Worm (Caenorhabditis elegans) whole organism, young adult: Measurements from ENCODE around the gene timm-17B.1.
"Not testable (repeated sequence)": the region's sequence is repeated elsewhere in the genome, so short reads cannot be mapped to it uniquely, and the experiment has no call there.

Source experiments
- B0336.3 ChIP-seq: fragments of 200-800 bp; sonication (Bioruptor generic); IDR thresholded peaks from 2 replicates; pipeline ENCODE4 v1.3.6; 2022; ENCODE audit warnings: missing genetic modification characterization, missing compliant biosample characterization
- C06A6.2 ChIP-seq: fragments of 200-800 bp; sonication (Bioruptor generic); conservative IDR thresholded peaks from 2 replicates; pipeline ENCODE4 v1.3.6; 2022; ENCODE audit warnings: missing genetic modification characterization, missing compliant biosample characterization
- D2030.7 ChIP-seq: fragments of 200-800 bp; sonication (Bioruptor generic); IDR thresholded peaks from 2 replicates; pipeline ENCODE4 v1.3.6; 2022; ENCODE audit warnings: missing genetic modification reagents, missing genetic modification characterization, missing compliant biosample characterization
- F22D6.2 ChIP-seq: sonication (generic microtip); optimal IDR thresholded peaks from 2 replicates; lab custom pipeline; 2016; ENCODE audit warnings: mild to moderate bottlenecking, missing genetic modification characterization, missing compliant biosample characterization
- F23B12.7 ChIP-seq: sonication (generic microtip); optimal IDR thresholded peaks from 2 replicates; lab custom pipeline; 2017; ENCODE audit warnings: missing genetic modification characterization, mild to moderate bottlenecking, missing compliant biosample characterization, antibody characterized with exemption, moderate library complexity; ENCODE audit not compliant: insufficient read depth
- F33H1.4 ChIP-seq: fragments of 200-800 bp; sonication (Bioruptor generic); IDR thresholded peaks from 2 replicates; pipeline ENCODE4 v1.3.6; 2022; ENCODE audit warnings: missing genetic modification reagents, missing genetic modification characterization, missing compliant biosample characterization
- K11D2.4 ChIP-seq: fragments of 200-800 bp; sonication (Bioruptor generic); IDR thresholded peaks from 2 replicates; pipeline ENCODE4 v1.3.6; 2022; ENCODE audit warnings: missing genetic modification reagents, missing genetic modification characterization, missing compliant biosample characterization
- bed-1 ChIP-seq: fragments of 200-800 bp; sonication (Bioruptor generic); IDR thresholded peaks from 2 replicates; pipeline ENCODE4 v1.3.6; 2022; ENCODE audit warnings: missing genetic modification reagents, missing genetic modification characterization, missing compliant biosample characterization
- ceh-27 ChIP-seq: fragments of 200-800 bp; sonication (Bioruptor generic); optimal IDR thresholded peaks from 2 replicates; lab custom pipeline; 2018; ENCODE audit warnings: mild to moderate bottlenecking, missing genetic modification characterization, moderate library complexity, missing compliant biosample characterization
- efl-1 ChIP-seq: fragments of 150-350 bp; optimal IDR thresholded peaks from 2 replicates; lab custom pipeline; 2014; ENCODE audit warnings: missing biosample characterization, missing genetic modification reagents, missing genetic modification characterization
- egrh-3 ChIP-seq: fragments of 200-800 bp; sonication (Bioruptor generic); IDR thresholded peaks from 2 replicates; pipeline ENCODE4 v1.3.6; 2022; ENCODE audit warnings: missing genetic modification reagents, missing genetic modification characterization, missing compliant biosample characterization
- ets-4 ChIP-seq: fragments of 200-800 bp; sonication (Bioruptor generic); optimal IDR thresholded peaks from 2 replicates; lab custom pipeline; 2018; ENCODE audit warnings: mild to moderate bottlenecking, missing genetic modification characterization, missing compliant biosample characterization
- hmg-1.2 ChIP-seq: fragments of 200-800 bp; sonication (Bioruptor generic); IDR thresholded peaks from 2 replicates; pipeline ENCODE4 v1.3.6; 2022; ENCODE audit warnings: missing genetic modification reagents, missing genetic modification characterization, missing compliant biosample characterization
- let-607 ChIP-seq, 2 experiments: fragments of 200-800 bp in 1 of 2; sonication (Bioruptor generic) in 1 of 2; sonication (generic microtip) in 1 of 2; optimal IDR thresholded peaks; 2 replicates each; lab custom pipeline; 2016 to 2018; ENCODE audit warnings: mild to moderate bottlenecking in 2 of 2, missing compliant biosample characterization in 2 of 2, missing genetic modification characterization in 2 of 2, moderate library complexity in 2 of 2, missing genotype in 1 of 2
- lin-35 ChIP-seq, 3 experiments: fragments of 150-350 bp in 2 of 3; sonication (generic microtip) in 1 of 3; optimal IDR thresholded peaks; 2 replicates each; lab custom pipeline; 2014 to 2018; ENCODE audit warnings: missing biosample characterization in 3 of 3, missing genetic modification characterization in 3 of 3, missing genetic modification reagents in 3 of 3
- lin-54 ChIP-seq: fragments of 200-800 bp; sonication (Bioruptor generic); optimal IDR thresholded peaks from 2 replicates; lab custom pipeline; 2018; ENCODE audit warnings: mild to moderate bottlenecking, missing genetic modification characterization, missing compliant biosample characterization
- lir-1 ChIP-seq: fragments of 200-800 bp; sonication (Bioruptor generic); conservative IDR thresholded peaks from 2 replicates; pipeline ENCODE4 v1.3.6; 2022; ENCODE audit warnings: missing genetic modification reagents, missing genetic modification characterization, missing compliant biosample characterization
- lsl-1 ChIP-seq: fragments of 200-800 bp; sonication (Bioruptor generic); optimal IDR thresholded peaks from 2 replicates; lab custom pipeline; 2018; ENCODE audit warnings: mild to moderate bottlenecking, missing genetic modification characterization, moderate library complexity, missing compliant biosample characterization
- madf-10 ChIP-seq: sonication (generic microtip); optimal IDR thresholded peaks from 2 replicates; lab custom pipeline; 2016; ENCODE audit warnings: mild to moderate bottlenecking, missing genetic modification characterization, missing compliant biosample characterization
- madf-6 ChIP-seq: fragments of 200-800 bp; sonication (Bioruptor generic); IDR thresholded peaks from 2 replicates; pipeline ENCODE4 v1.3.6; 2022; ENCODE audit warnings: missing genetic modification reagents, missing genetic modification characterization, missing compliant biosample characterization
- madf-8 ChIP-seq: fragments of 200-800 bp; sonication (Bioruptor generic); conservative IDR thresholded peaks from 2 replicates; pipeline ENCODE4 v1.3.6; 2022; ENCODE audit warnings: missing genetic modification reagents, missing genetic modification characterization, missing compliant biosample characterization
- mcd-1 ChIP-seq: fragments of 200-800 bp; sonication (Bioruptor generic); IDR thresholded peaks from 2 replicates; pipeline ENCODE4 v1.3.6; 2022; ENCODE audit warnings: missing genetic modification reagents, missing genetic modification characterization, missing compliant biosample characterization
- nfya-2 ChIP-seq: fragments of 200-800 bp; sonication (Bioruptor generic); IDR thresholded peaks from 2 replicates; pipeline ENCODE4 v1.3.6; 2022; ENCODE audit warnings: missing genetic modification reagents, missing genetic modification characterization, missing compliant biosample characterization
- nfyb-1 ChIP-seq: fragments of 200-800 bp; sonication (Bioruptor generic); IDR thresholded peaks from 2 replicates; pipeline ENCODE4 v1.3.6; 2022; ENCODE audit warnings: missing genetic modification reagents, missing genetic modification characterization, missing compliant biosample characterization
- nhr-120 ChIP-seq: fragments of 200-800 bp; sonication (Bioruptor generic); IDR thresholded peaks from 2 replicates; pipeline ENCODE4 v1.3.6; 2022; ENCODE audit warnings: missing genetic modification characterization, missing compliant biosample characterization
- nhr-179 ChIP-seq: sonication (generic microtip); optimal IDR thresholded peaks from 2 replicates; lab custom pipeline; 2016; ENCODE audit warnings: mild to moderate bottlenecking, missing genetic modification characterization, missing compliant biosample characterization
- nhr-27 ChIP-seq: fragments of 200-800 bp; sonication (Bioruptor generic); optimal IDR thresholded peaks from 2 replicates; lab custom pipeline; 2018; ENCODE audit warnings: mild to moderate bottlenecking, missing genetic modification characterization, moderate library complexity, missing compliant biosample characterization
- nhr-80 ChIP-seq: sonication (generic microtip); optimal IDR thresholded peaks from 2 replicates; lab custom pipeline; 2016; ENCODE audit warnings: missing genetic modification characterization, missing compliant biosample characterization
- snpc-1.1 ChIP-seq: sonication (generic microtip); optimal IDR thresholded peaks from 2 replicates; lab custom pipeline; 2017; ENCODE audit warnings: missing genetic modification characterization, mild to moderate bottlenecking, missing compliant biosample characterization, antibody characterized with exemption, moderate library complexity, missing genotype, missing genetic modification reagents; ENCODE audit not compliant: insufficient read depth
- snpc-3.4 ChIP-seq: sonication (generic microtip); optimal IDR thresholded peaks from 2 replicates; lab custom pipeline; 2017; ENCODE audit warnings: missing genetic modification characterization, mild to moderate bottlenecking, missing compliant biosample characterization, antibody characterized with exemption, moderate library complexity, missing genotype, missing genetic modification reagents
- snpc-4 ChIP-seq, 5 experiments: fragments of 150-350 bp in 1 of 5; sonication (generic microtip) in 4 of 5; optimal IDR thresholded peaks; 2 replicates each; lab custom pipeline; 2014 to 2018; ENCODE audit warnings: missing genetic modification characterization in 5 of 5, missing biosample characterization in 3 of 5, antibody characterized with exemption in 2 of 5, mild to moderate bottlenecking in 2 of 5, missing compliant biosample characterization in 2 of 5, missing genotype in 2 of 5, moderate library complexity in 2 of 5, missing genetic modification reagents in 1 of 5
- tbx-9 ChIP-seq: sonication (generic microtip); optimal IDR thresholded peaks from 2 replicates; lab custom pipeline; 2016; ENCODE audit warnings: borderline replicate concordance, missing genetic modification characterization, inconsistent platforms, missing compliant biosample characterization
- xnd-1 ChIP-seq: sonication (generic microtip); optimal IDR thresholded peaks from 2 replicates; lab custom pipeline; 2016; ENCODE audit warnings: missing genotype, missing genetic modification reagents, missing genetic modification characterization, missing compliant biosample characterization
- ztf-28 ChIP-seq: fragments of 200-800 bp; sonication (Bioruptor generic); IDR thresholded peaks from 2 replicates; pipeline ENCODE4 v1.3.6; 2022; ENCODE audit warnings: missing genetic modification reagents, missing genetic modification characterization, missing compliant biosample characterization
- ztf-6 ChIP-seq: fragments of 200-800 bp; sonication (Bioruptor generic); IDR thresholded peaks from 2 replicates; pipeline ENCODE4 v1.3.6; 2022; ENCODE audit warnings: missing genetic modification reagents, missing genetic modification characterization, missing compliant biosample characterization

The timm-17B.1 gene

DNA sequence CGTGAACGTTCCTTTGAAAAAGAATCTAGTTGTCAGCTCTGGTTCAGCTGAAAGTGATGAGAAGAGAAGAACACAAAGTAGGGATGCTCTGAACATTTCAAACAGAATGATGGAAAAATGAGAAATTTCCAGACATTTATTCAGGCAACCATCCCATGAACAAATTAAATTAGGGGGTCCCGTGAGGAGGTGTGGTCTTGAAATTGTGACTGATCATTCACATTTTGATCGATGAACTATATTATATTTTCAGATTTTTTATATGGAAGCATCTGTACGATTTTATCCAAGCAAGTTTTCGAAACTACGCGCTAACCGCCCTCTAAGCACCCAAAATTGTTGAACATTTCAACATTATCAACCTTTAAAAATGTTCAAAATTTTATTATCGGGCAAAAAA is 30.7 kb upstream of the timm-17B.1 start, which contains the start of gene R11E3.19:
Gene R11E3.19 (minus strand): TSS at position 101 of the 400 bp plus-strand sequence.
- TF ChIP-seq efl-1 (GFP tag; lab: Kevin White, UChicago) = no peak
- TF ChIP-seq lir-1 (GFP tag; lab: Robert Waterston, UW) = no peak
- no peak for TF ChIP-seq nhr-179
- no peak for TF ChIP-seq mcd-1

DNA sequence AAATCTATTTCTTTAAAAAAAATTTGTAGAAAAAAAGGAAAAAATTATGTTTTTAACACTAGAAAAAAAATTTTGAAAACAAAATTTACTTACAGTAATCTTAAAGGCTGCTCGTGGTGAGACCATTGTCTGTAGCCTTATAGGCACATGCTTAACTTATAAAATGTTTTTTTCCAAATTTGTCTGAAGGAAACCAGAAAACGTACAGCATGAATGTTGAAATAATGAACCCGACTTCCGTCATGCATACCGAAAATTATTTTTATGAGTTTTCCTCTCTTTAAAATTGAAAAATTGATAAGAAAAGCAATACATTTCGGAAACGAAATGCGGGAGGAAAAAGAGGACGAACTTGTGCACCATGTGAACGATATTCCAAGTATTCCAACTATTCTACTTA is 26.5 kb upstream of the timm-17B.1 start, which contains the start of gene R11E3.2:
Gene R11E3.2 (plus strand): TSS at position 301 of the 400 bp plus-strand sequence.
- TF ChIP-seq nhr-120 (GFP tag; lab: Robert Waterston, UW) (no peak), nhr-80 (tag; lab: Kevin White, UChicago) (peak; percentile 4), nfya-2 (no peak)

DNA sequence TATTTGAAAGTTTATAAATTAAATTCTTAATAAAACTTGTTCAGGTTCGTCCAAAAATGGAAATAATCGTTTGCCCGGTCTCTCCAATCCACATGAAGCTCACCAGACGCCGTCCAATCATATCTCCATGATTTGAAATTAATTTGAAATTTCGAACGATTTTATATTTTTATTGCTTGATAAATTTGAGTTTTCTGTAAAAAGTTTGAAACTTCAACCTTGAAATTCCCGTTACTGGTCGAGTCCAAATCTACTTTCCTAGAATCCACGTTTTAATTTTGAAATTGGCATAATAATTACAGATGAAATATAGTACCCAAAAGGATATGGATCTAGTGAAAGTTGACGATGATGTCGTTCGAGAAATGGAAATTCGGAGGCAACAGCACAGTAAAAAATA is 19.1 kb upstream of the timm-17B.1 start, which contains the start of gene npp-26:
Gene npp-26 (plus strand): TSS at position 301 of the 400 bp plus-strand sequence.
- no peak for TF ChIP-seq let-607 (tag; optimal IDR thresholded peaks at IDR 0.05; lab: Kevin White, UChicago)
- TF ChIP-seq ztf-6 (GFP tag; lab: Robert Waterston, UW) = no peak
- no peak for TF ChIP-seq bed-1 (GFP tag; lab: Robert Waterston, UW)

DNA sequence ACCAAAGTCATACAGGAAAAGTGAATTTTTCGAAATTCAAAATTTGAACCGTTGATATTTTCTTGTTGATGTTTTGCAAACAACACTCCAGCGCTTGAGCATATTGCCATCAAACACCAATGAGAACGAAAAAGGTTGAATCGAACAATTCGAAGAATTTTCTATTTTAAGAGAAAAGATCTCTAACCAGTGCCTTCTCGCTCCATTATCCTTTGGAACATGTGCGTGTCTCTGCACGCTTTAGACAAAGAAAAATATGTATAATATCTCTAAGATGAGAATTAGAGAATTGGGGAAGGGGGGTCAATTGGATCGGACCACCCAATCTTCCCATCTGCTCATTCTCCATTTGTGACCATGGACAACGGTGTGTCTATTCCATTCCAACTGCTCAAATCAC is 18.6 kb upstream of the timm-17B.1 start, which contains the start of gene Y17G9B.2:
Gene Y17G9B.2 (plus strand): TSS at position 301 of the 400 bp plus-strand sequence.
- no peak for TF ChIP-seq madf-6 (GFP tag; lab: Robert Waterston, UW)
- TF ChIP-seq madf-10 = no peak
- TF ChIP-seq F22D6.2 (tag; lab: Kevin White, UChicago) = no peak
- TF ChIP-seq egrh-3 = no peak

DNA sequence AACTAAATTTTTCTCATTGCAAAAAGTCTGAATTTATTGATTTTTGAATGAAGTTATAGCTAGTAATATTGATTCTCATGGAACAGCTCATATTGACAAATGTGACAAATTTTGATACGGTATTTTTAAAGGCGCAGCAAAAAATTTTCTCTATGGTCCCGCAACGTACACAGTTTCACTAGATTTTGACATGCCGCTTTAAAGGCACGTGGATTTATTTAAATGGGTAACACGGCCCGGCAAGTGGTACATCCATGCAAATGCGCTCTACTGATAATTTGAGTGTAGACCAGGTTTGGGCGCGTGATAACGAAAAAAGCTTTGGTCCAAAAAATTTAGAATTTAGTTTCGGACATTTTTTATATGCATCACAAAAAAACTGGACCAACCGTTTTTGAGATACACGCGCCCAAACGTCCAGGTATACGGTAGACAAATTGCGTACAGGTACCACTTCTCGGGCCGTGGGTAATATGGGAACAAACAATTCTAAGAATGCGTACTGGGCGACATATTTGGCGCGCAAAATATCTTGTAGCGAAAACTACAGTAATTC is 17.8 kb upstream of the timm-17B.1 start:
- TF ChIP-seq F33H1.4 = peak; percentile 49
- TF ChIP-seq madf-6 (GFP tag; lab: Robert Waterston, UW) = peak; percentile 75
- TF ChIP-seq lsl-1 (GFP tag; lab: Kevin White, UChicago) = peak; percentile 52
- TF ChIP-seq mcd-1 = peak; percentile 70
- TF ChIP-seq xnd-1 (tag; lab: Kevin White, UChicago) = peak; percentile 17
- peak; percentile 26; the same call in 1 of the 2 replicates for TF ChIP-seq hmg-1.2
- TF ChIP-seq snpc-4 (GFP tag; optimal IDR thresholded peaks at IDR 0.05; lab: Kevin White, UChicago) = not testable (repeated sequence)
- TF ChIP-seq snpc-4 (tag; optimal IDR thresholded peaks at IDR 0.05; lab: Kevin White, UChicago) = peak in 1 of 4 experiments; percentile 39

DNA sequence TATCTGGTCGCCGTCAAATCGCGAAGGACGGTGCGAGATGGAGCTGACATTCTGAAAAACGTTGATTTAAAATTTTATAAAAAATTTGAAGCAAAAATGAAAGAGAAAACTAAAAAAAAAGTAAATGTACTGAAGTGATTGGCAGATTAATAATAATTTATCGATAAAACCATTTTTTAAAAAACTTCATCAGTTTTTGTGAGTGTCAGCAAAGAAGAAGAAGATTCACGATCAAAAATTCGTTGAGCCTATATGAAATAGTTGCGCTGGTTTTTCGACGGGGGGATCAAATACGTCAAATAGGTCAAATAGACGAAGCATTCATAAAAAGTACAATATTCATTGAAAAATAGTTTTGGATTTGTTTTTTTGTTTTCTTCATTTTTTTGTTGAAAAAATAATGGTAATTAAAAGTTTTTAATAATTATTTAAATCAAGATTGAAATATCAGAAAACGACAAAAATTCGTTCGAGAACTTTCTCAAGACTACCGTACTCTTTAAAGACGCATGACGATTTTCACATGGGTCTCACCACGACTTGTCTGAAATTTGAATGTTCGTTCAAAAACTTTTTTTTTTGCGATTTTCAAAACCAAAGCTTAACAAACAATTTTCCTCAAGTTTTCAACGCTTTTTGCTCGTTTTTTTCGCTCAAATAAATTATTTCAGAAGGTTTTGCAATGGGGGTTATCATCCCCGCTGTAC is 15.2 kb upstream of the timm-17B.1 start, which contains the start of the genes memi-1 and cyp-31A3:
Gene memi-1 (minus strand): TSS at position 51 of the 707 bp plus-strand sequence.
Gene cyp-31A3 (plus strand): TSS at position 672 of the 707 bp plus-strand sequence.
- TF ChIP-seq ets-4 (GFP tag; lab: Kevin White, UChicago) (no peak), nhr-27 (tag; lab: Kevin White, UChicago) (no peak), lin-35 (GFP tag; optimal IDR thresholded peaks at IDR 0.05; lab: Kevin White, UChicago) (no peak), B0336.3 (no peak), nfya-2 (no peak), madf-6 (GFP tag; lab: Robert Waterston, UW) (peak; percentile 96), mcd-1 (peak; percentile 67; the same call in 1 of the 2 replicates), ceh-27 (GFP tag; lab: Kevin White, UChicago) (no peak), snpc-4 (GFP tag; optimal IDR thresholded peaks at IDR 0.05; lab: Kevin White, UChicago) (peak; percentile 37), snpc-4 (tag; optimal IDR thresholded peaks at IDR 0.05; lab: Kevin White, UChicago) (peak; percentile 8 to 80 (median 58)), F23B12.7 (no peak), snpc-1.1 (tag; lab: Kevin White, UChicago) (peak; percentile 46), C06A6.2 (GFP tag; lab: Robert Waterston, UW) (no peak), K11D2.4 (GFP tag; lab: Robert Waterston, UW) (no peak), madf-8 (GFP tag; lab: Robert Waterston, UW) (peak; percentile 87), ztf-28 (GFP tag; lab: Robert Waterston, UW) (no peak), nhr-120 (GFP tag; lab: Robert Waterston, UW) (no peak), snpc-3.4 (tag; lab: Kevin White, UChicago) (peak; percentile 81), lin-54 (GFP tag; lab: Kevin White, UChicago) (peak; percentile 85), tbx-9 (tag; lab: Kevin White, UChicago) (no peak), let-607 (tag; optimal IDR thresholded peaks at IDR 0.05; lab: Kevin White, UChicago) (no peak), D2030.7 (GFP tag; lab: Robert Waterston, UW) (peak; percentile 82), nfyb-1 (GFP tag; lab: Robert Waterston, UW) (no peak)
